Worm (Caenorhabditis elegans) whole organism, L4/young adult: ENCODE measurements around the gene nhr-53.

ENCODE experiments used
- W03F9.2 ChIP-seq: fragments of 150-350 bp; optimal IDR thresholded peaks from 2 replicates; lab custom pipeline; 2014; ENCODE audit warnings: missing biosample characterization, missing genetic modification characterization
- him-1 ChIP-seq: sonication (generic microtip); optimal IDR thresholded peaks from 2 replicates; lab custom pipeline; 2016; ENCODE audit warnings: missing genotype, missing genetic modification reagents, missing genetic modification characterization, missing compliant biosample characterization

DNA sequence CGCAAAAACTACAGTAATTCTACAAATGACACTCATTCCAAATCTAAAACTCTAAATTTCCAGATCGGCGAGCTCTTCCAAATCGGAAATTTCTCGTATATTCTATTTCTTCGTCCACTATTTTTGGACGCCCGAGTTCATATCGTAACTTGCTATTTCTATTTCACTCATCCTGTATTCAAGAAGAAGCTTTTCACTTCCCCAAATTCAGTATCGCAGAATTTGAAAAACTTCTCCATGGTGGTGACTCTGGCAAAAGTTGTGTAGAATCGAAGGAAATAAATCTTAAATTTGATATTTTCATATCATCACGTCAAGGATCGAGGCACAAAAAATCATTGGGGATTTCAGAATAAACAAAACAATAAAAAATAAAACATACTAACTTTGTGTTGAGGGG, 50.0 kb downstream of the nhr-53 start:
- TF ChIP-seq him-1 (tag; lab: Kevin White, UChicago) (no peak), W03F9.2 (tag; lab: Kevin White, UChicago) (no peak)
